Worm (Caenorhabditis elegans) whole organism, L4/young adult: ENCODE results near the gene rpn-13.

Experiments
- W03F9.2 ChIP-seq: fragments of 150-350 bp; optimal IDR thresholded peaks from 2 replicates; lab custom pipeline; 2014; ENCODE audit warnings: missing biosample characterization, missing genetic modification characterization
- dao-5 ChIP-seq: sonication (generic microtip); optimal IDR thresholded peaks from 2 replicates; lab custom pipeline; 2016; ENCODE audit warnings: missing genotype, missing genetic modification characterization, moderate library complexity, missing compliant biosample characterization
- him-1 ChIP-seq: sonication (generic microtip); optimal IDR thresholded peaks from 2 replicates; lab custom pipeline; 2016; ENCODE audit warnings: missing genotype, missing genetic modification reagents, missing genetic modification characterization, missing compliant biosample characterization

DNA sequence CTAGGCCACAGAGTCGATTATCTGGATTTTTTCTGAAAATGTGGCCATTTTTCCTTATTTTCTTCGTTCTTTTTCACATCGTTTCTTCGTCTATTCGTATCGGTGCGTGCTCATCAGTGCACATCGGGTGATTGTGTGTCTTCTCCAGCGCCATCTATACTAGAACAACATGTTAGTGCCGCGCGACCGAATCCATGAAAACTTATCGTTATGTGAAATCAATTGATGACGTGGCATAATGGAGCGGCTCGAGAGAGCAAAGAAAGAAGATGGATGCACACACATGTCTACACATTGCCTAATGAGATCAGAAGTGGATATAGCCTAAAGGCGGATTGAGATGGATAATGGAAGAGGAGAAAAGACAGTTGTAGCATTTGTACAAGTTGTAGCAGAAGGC, 29.5 kb downstream of the rpn-13 start:
- TF ChIP-seq him-1 (tag; lab: Kevin White, UChicago), result no peak
- TF ChIP-seq dao-5 (tag; lab: Kevin White, UChicago), result no peak
- TF ChIP-seq W03F9.2 (tag; lab: Kevin White, UChicago), result no peak
